Fruit fly (Drosophila melanogaster): ENCODE measurements around the gene cal1.

dm6 chr3R:17108881-17109280 lies 20.8 kb downstream of the cal1 start:
- TF ChIP-seq CG8478 (optimal IDR thresholded peaks at IDR 0.05) (no peak), CTCF (optimal IDR thresholded peaks at IDR 0.05) (peak; percentile 63 to 86)
